Fruit fly (Drosophila melanogaster): ENCODE results near the gene Mettl3.

Mettl3 gene

dm6 chr3R:24025715-24026467, 6.1 kb upstream of the Mettl3 start (continued):
- TF ChIP-seq hb (GFP tag; IDR thresholded peaks at IDR 0.05; ENCODE audit: partially characterized antibody) (no peak), lab (GFP tag; optimal IDR thresholded peaks at IDR 0.05) (no peak), lola (GFP tag; optimal IDR thresholded peaks at IDR 0.05) (peak in 1 of 3 experiments; percentile 17), CG3065 (GFP tag; optimal IDR thresholded peaks at IDR 0.05) (no peak), E2f2 (GFP tag; IDR thresholded peaks at IDR 0.05) (0 out of 2 replicates have a peak, but pooled peaks have one; percentile 21), YL-1 (GFP tag; optimal IDR thresholded peaks at IDR 0.05) (no peak), dmrt11E (tag; optimal IDR thresholded peaks at IDR 0.05) (peak; percentile 26), Deaf1 (tag; optimal IDR thresholded peaks at IDR 0.05) (no peak), yki (optimal IDR thresholded peaks at IDR 0.05) (no peak), stwl (tag; optimal IDR thresholded peaks at IDR 0.05) (no peak), tgo (GFP tag; IDR thresholded peaks at IDR 0.05) (peak; percentile 54), CG7786 (GFP tag; optimal IDR thresholded peaks at IDR 0.05) (peak; percentile 23), phol (tag; optimal IDR thresholded peaks at IDR 0.05) (peak; percentile 7), Xbp1 (GFP tag; optimal IDR thresholded peaks at IDR 0.05) (peak; percentile 49), CG14441 (GFP tag; IDR thresholded peaks at IDR 0.05) (peak; percentile 32; the same call in 1 of the 2 replicates), Hr78 (GFP tag; optimal IDR thresholded peaks at IDR 0.05) (peak in 1 of 2 experiments; percentile 59), CG2129 (GFP tag; IDR thresholded peaks at IDR 0.05; ENCODE audit: partially characterized antibody) (no peak), CG9727 (GFP tag; optimal IDR thresholded peaks at IDR 0.05) (no peak), ham (GFP tag; IDR thresholded peaks at IDR 0.05) (no peak), CG6689 (GFP tag; IDR thresholded peaks at IDR 0.05) (no peak), salm (tag; optimal IDR thresholded peaks at IDR 0.05) (no peak), Hsf (GFP tag; optimal IDR thresholded peaks at IDR 0.05) (peak; percentile 13), Sin3A (optimal IDR thresholded peaks at IDR 0.05) (no peak), CG1647 (GFP tag; optimal IDR thresholded peaks at IDR 0.05) (no peak), jigr1 (GFP tag; IDR thresholded peaks at IDR 0.05) (no peak), CG10209 (GFP tag; optimal IDR thresholded peaks at IDR 0.05) (peak; percentile 36), pho (GFP tag; optimal IDR thresholded peaks at IDR 0.05) (no peak), bowl (GFP tag; IDR thresholded peaks at IDR 0.05) (no peak), CG10654 (GFP tag; optimal IDR thresholded peaks at IDR 0.05) (peak; percentile 10), cato (GFP tag; optimal IDR thresholded peaks at IDR 0.05; ENCODE audit: borderline replicate concordance) (no peak), danr (GFP tag; IDR thresholded peaks at IDR 0.05) (no peak), CG6683 (GFP tag; optimal IDR thresholded peaks at IDR 0.05) (no peak), CG12219 (GFP tag; optimal IDR thresholded peaks at IDR 0.05) (peak; percentile 13), CG10321 (GFP tag; IDR thresholded peaks at IDR 0.05) (no peak), NFAT (GFP tag; IDR thresholded peaks at IDR 0.05) (no peak), inv (GFP tag; IDR thresholded peaks at IDR 0.05; ENCODE audit: partially characterized antibody) (no peak), gsb (GFP tag; IDR thresholded peaks at IDR 0.05) (no peak), stc (GFP tag; IDR thresholded peaks at IDR 0.05) (no peak), CG1602 (GFP tag; optimal IDR thresholded peaks at IDR 0.05) (peak; percentile 18), chif (GFP tag; optimal IDR thresholded peaks at IDR 0.05) (peak in 1 of 2 experiments; percentile 51), CG8388 (GFP tag; optimal IDR thresholded peaks at IDR 0.05) (no peak), grau (tag; optimal IDR thresholded peaks at IDR 0.05) (peak; percentile 54), Max (GFP tag; optimal IDR thresholded peaks at IDR 0.05) (no peak), CG2712 (tag; optimal IDR thresholded peaks at IDR 0.05) (peak; percentile 65), trh (GFP tag; optimal IDR thresholded peaks at IDR 0.05) (no peak), CG17361 (GFP tag; IDR thresholded peaks at IDR 0.05) (peak; percentile 49; the same call in 2 of the 3 replicates), gem (tag; optimal IDR thresholded peaks at IDR 0.05) (peak; percentile 58), corto (GFP tag; optimal IDR thresholded peaks at IDR 0.05) (no peak), nau (GFP tag; optimal IDR thresholded peaks at IDR 0.05) (no peak), CG8089 (GFP tag; optimal IDR thresholded peaks at IDR 0.05) (no peak)

Data from whole organism, embryonic.